Worm (Caenorhabditis elegans) whole organism, L2 larva: ENCODE measurements around the gene elo-9.
"Not testable (repeated sequence)": the region's sequence is repeated elsewhere in the genome, so short reads cannot be mapped to it uniquely, and the experiment has no call there.

Experiments
- egl-27 ChIP-seq: sonication (generic microtip); optimal IDR thresholded peaks from 3 replicates; lab custom pipeline; 2017; ENCODE audit warnings: missing biosample characterization, missing genetic modification reagents, missing genetic modification characterization
- fos-1 ChIP-seq: fragments of 150-350 bp; optimal IDR thresholded peaks from 2 replicates; lab custom pipeline; 2014; ENCODE audit warnings: missing biosample characterization, missing genetic modification characterization
- lin-13 ChIP-seq: fragments of 150-350 bp; optimal IDR thresholded peaks from 2 replicates; lab custom pipeline; 2014; ENCODE audit warnings: missing biosample characterization, missing genetic modification reagents, missing genetic modification characterization
- lin-39 ChIP-seq: fragments of 150-350 bp; optimal IDR thresholded peaks from 2 replicates; lab custom pipeline; 2014; ENCODE audit warnings: missing biosample characterization, missing genetic modification reagents, missing genetic modification characterization
- nhr-23 ChIP-seq: fragments of 150-350 bp; optimal IDR thresholded peaks from 2 replicates; lab custom pipeline; 2014; ENCODE audit warnings: missing biosample characterization, missing genetic modification reagents, missing genetic modification characterization
- ztf-11 ChIP-seq: sonication (generic microtip); optimal IDR thresholded peaks from 2 replicates; lab custom pipeline; 2017; ENCODE audit warnings: missing biosample characterization, missing genetic modification characterization
- ztf-4 ChIP-seq: fragments of 150-350 bp; optimal IDR thresholded peaks from 2 replicates; lab custom pipeline; 2014; ENCODE audit warnings: missing biosample characterization, missing genetic modification characterization

DNA sequence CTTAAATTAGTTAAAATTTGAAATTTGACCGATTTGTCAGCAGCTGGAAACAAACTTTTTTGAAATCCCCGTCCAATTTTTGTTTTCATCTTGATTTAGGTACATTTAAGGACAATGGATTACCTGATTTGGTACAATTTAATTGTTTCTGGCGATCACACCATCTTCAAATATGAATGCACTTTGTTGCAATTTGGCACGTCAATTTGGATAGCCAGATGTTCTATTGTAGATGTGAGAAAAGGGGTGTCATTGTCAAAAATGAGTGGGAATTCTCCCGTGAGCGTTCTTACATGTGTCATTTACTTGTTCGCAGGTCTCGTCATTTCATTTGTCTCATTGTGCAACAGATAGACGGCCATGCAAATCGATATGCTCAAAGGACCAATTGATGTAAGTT is 24.3 kb upstream of the elo-9 start, which contains the start of gene Y53F4B.43:
- not testable (repeated sequence) for TF ChIP-seq lin-39 (tag; lab: Kevin White, UChicago); nhr-23 (tag; lab: Kevin White, UChicago); lin-13 (GFP tag; lab: Kevin White, UChicago); ztf-11; ztf-4 (tag; lab: Kevin White, UChicago); egl-27 (tag; lab: Kevin White, UChicago); fos-1 (tag; lab: Kevin White, UChicago)
